Fruit fly (Drosophila melanogaster) whole organism, embryonic: ENCODE results near the gene RpS20.
A peak's percentile ranks its signal among the peaks of the same experiment; 100 is the strongest.

Source experiments
- ATbp ChIP-seq: fragments of 200-800 bp; sonication (Bioruptor generic); optimal IDR thresholded peaks from 2 replicates; lab custom pipeline; 2017; ENCODE audit warnings: missing biosample characterization, mild to moderate bottlenecking, missing genetic modification characterization, missing genetic modification reagents
- C15 ChIP-seq: fragments of 200-800 bp; sonication (Bioruptor generic); IDR thresholded peaks from 3 replicates; pipeline ENCODE4 v1.3.6; 2022; ENCODE audit warnings: missing biosample characterization, missing genetic modification characterization
- CG11398 ChIP-seq: fragments of 200-800 bp; sonication (Bioruptor generic); optimal IDR thresholded peaks from 2 replicates; lab custom pipeline; 2016; ENCODE audit warnings: missing biosample characterization, missing genetic modification characterization
- CG12071 ChIP-seq: fragments of 200-800 bp; sonication (Bioruptor generic); optimal IDR thresholded peaks from 3 replicates; lab custom pipeline; 2018; ENCODE audit warnings: missing biosample characterization, mild to moderate bottlenecking, missing genetic modification characterization
- CG13894 ChIP-seq: fragments of 200-800 bp; sonication (Bioruptor generic); optimal IDR thresholded peaks from 3 replicates; lab custom pipeline; 2018; ENCODE audit warnings: missing biosample characterization, mild to moderate bottlenecking, missing genetic modification characterization, moderate library complexity
- CG17385 ChIP-seq: fragments of 200-800 bp; sonication (Bioruptor generic); optimal IDR thresholded peaks from 3 replicates; lab custom pipeline; 2018; ENCODE audit warnings: missing biosample characterization, mild to moderate bottlenecking, missing genetic modification characterization
- CG1792 ChIP-seq: fragments of 200-800 bp; sonication (Bioruptor generic); optimal IDR thresholded peaks from 2 replicates; lab custom pipeline; 2016; ENCODE audit warnings: missing biosample characterization, missing genetic modification characterization
- CG2712 ChIP-seq: fragments of 200-800 bp; optimal IDR thresholded peaks from 3 replicates; lab custom pipeline; 2019; ENCODE audit warnings: missing biosample characterization, mild to moderate bottlenecking, missing genetic modification characterization, moderate library complexity
- CG32772 ChIP-seq: fragments of 200-800 bp; sonication (Bioruptor generic); IDR thresholded peaks from 2 replicates; pipeline ENCODE4 v1.3.6; 2022; ENCODE audit warnings: missing biosample characterization, missing genetic modification characterization
- CG34376 ChIP-seq: fragments of 200-800 bp; sonication (Bioruptor generic); optimal IDR thresholded peaks from 2 replicates; lab custom pipeline; 2018; ENCODE audit warnings: missing biosample characterization, mild to moderate bottlenecking, missing genetic modification characterization
- CG4282 ChIP-seq: fragments of 200-800 bp; sonication (Bioruptor generic); optimal IDR thresholded peaks from 2 replicates; lab custom pipeline; 2016; ENCODE audit warnings: missing biosample characterization, missing genetic modification characterization
- CG8924 ChIP-seq: fragments of 200-800 bp; optimal IDR thresholded peaks from 3 replicates; lab custom pipeline; 2019; ENCODE audit warnings: missing biosample characterization, mild to moderate bottlenecking, missing genetic modification characterization, moderate library complexity
- CHES-1-like ChIP-seq: fragments of 200-800 bp; sonication (Bioruptor generic); optimal IDR thresholded peaks from 2 replicates; lab custom pipeline; 2016; ENCODE audit warnings: missing biosample characterization, missing genetic modification characterization
- E2f2 ChIP-seq: fragments of 200-800 bp; sonication (Bioruptor generic); IDR thresholded peaks from 2 replicates; pipeline ENCODE4 v1.3.6; 2022; ENCODE audit warnings: missing biosample characterization, missing genetic modification characterization
- Eip74EF ChIP-seq, 2 experiments: fragments of 200-800 bp in 1 of 2; fragments of >200 bp in 1 of 2; sonication (Bioruptor generic) in 1 of 2; optimal IDR thresholded peaks; 2 replicates each; lab custom pipeline; 2017 to 2019; ENCODE audit warnings: missing biosample characterization in 2 of 2, missing genetic modification characterization in 2 of 2, mild to moderate bottlenecking in 1 of 2, moderate library complexity in 1 of 2
- Fer3 ChIP-seq: fragments of 200-800 bp; sonication (Bioruptor generic); optimal IDR thresholded peaks from 2 replicates; lab custom pipeline; 2018; ENCODE audit warnings: missing biosample characterization, mild to moderate bottlenecking, missing genetic modification characterization, moderate library complexity
- HLH4C ChIP-seq: fragments of 200-800 bp; sonication (Bioruptor generic); IDR thresholded peaks from 3 replicates; pipeline ENCODE4 v1.3.6; 2022; ENCODE audit warnings: missing biosample characterization, missing genetic modification characterization; ENCODE audit not compliant: partially characterized antibody
- HmgZ ChIP-seq: fragments of 200-800 bp; sonication (Bioruptor generic); optimal IDR thresholded peaks from 2 replicates; lab custom pipeline; 2018; ENCODE audit warnings: missing biosample characterization, mild to moderate bottlenecking, missing genetic modification characterization
- Hr3 ChIP-seq: fragments of 200-800 bp; sonication (Bioruptor generic); optimal IDR thresholded peaks from 3 replicates; lab custom pipeline; 2016; ENCODE audit warnings: missing biosample characterization, missing genetic modification characterization
- Hr39 ChIP-seq: fragments of >200 bp; optimal IDR thresholded peaks from 2 replicates; lab custom pipeline; 2017
- Kr ChIP-seq: fragments of 200-800 bp; sonication (Bioruptor generic); optimal IDR thresholded peaks from 2 replicates; lab custom pipeline; 2017; ENCODE audit warnings: missing biosample characterization, mild to moderate bottlenecking, missing genetic modification characterization
- Med ChIP-seq: fragments of 200-800 bp; sonication (Bioruptor generic); peaks from one replicate; lab custom pipeline; 2016; ENCODE audit warnings: missing biosample characterization, missing genetic modification characterization, mild to moderate bottlenecking, inconsistent platforms, moderate library complexity
- NC2β ChIP-seq: fragments of 200-800 bp; sonication (Bioruptor generic); optimal IDR thresholded peaks from 2 replicates; lab custom pipeline; 2016; ENCODE audit warnings: missing biosample characterization, missing genetic modification characterization
- PHDP ChIP-seq: fragments of 200-800 bp; sonication (Bioruptor generic); optimal IDR thresholded peaks from 3 replicates; lab custom pipeline; 2018; ENCODE audit warnings: missing biosample characterization, mild to moderate bottlenecking, missing genetic modification characterization, moderate library complexity
- Scr ChIP-seq: fragments of 200-800 bp; sonication (Bioruptor generic); IDR thresholded peaks from 2 replicates; pipeline ENCODE4 v1.3.6; 2022; ENCODE audit warnings: missing biosample characterization, missing genetic modification characterization; ENCODE audit not compliant: partially characterized antibody
- Xbp1 ChIP-seq: fragments of 200-800 bp; sonication (Bioruptor generic); optimal IDR thresholded peaks from 3 replicates; lab custom pipeline; 2016; ENCODE audit warnings: missing biosample characterization, mild to moderate bottlenecking, missing genetic modification characterization
- ase ChIP-seq: fragments of 200-800 bp; sonication (Bioruptor generic); IDR thresholded peaks from 3 replicates; pipeline ENCODE4 v1.3.6; 2022; ENCODE audit warnings: missing biosample characterization, missing genetic modification characterization
- bsh ChIP-seq, 2 experiments: fragments of 200-800 bp; sonication (Bioruptor generic); optimal IDR thresholded peaks; 2 replicates each; lab custom pipeline; 2017 to 2018; ENCODE audit warnings: mild to moderate bottlenecking in 2 of 2, missing biosample characterization in 2 of 2, missing genetic modification characterization in 2 of 2, moderate library complexity in 1 of 2
- ci ChIP-seq: fragments of 200-800 bp; sonication (Bioruptor generic); IDR thresholded peaks from 3 replicates; pipeline ENCODE4 v1.3.6; 2022; ENCODE audit warnings: missing biosample characterization, missing genetic modification characterization
- crol ChIP-seq: fragments of 200-800 bp; sonication (Bioruptor generic); IDR thresholded peaks from 2 replicates; pipeline ENCODE4 v1.3.6; 2022; ENCODE audit warnings: missing biosample characterization, missing genetic modification characterization
- gem ChIP-seq: fragments of 200-800 bp; sonication (Bioruptor generic); optimal IDR thresholded peaks from 2 replicates; lab custom pipeline; 2019; ENCODE audit warnings: missing biosample characterization, mild to moderate bottlenecking, missing genetic modification characterization, moderate library complexity
- gro ChIP-seq: fragments of 200-800 bp; sonication (Bioruptor generic); optimal IDR thresholded peaks from 2 replicates; lab custom pipeline; 2016; ENCODE audit warnings: missing biosample characterization, missing genetic modification characterization
- gsb-n ChIP-seq: fragments of 200-800 bp; sonication (Bioruptor generic); optimal IDR thresholded peaks from 3 replicates; lab custom pipeline; 2018; ENCODE audit warnings: missing biosample characterization, mild to moderate bottlenecking, missing genetic modification characterization
- kah ChIP-seq: fragments of 200-800 bp; sonication (Bioruptor generic); optimal IDR thresholded peaks from 2 replicates; lab custom pipeline; 2018; ENCODE audit warnings: missing biosample characterization, mild to moderate bottlenecking, missing genetic modification characterization
- kay ChIP-seq: fragments of 200-800 bp; sonication (Bioruptor generic); optimal IDR thresholded peaks from 2 replicates; lab custom pipeline; 2016; ENCODE audit warnings: missing biosample characterization, missing genetic modification characterization
- knrl ChIP-seq: fragments of 200-800 bp; sonication (Bioruptor generic); IDR thresholded peaks from 3 replicates; pipeline ENCODE4 v1.3.6; 2022; ENCODE audit warnings: missing biosample characterization, missing genetic modification characterization; ENCODE audit not compliant: partially characterized antibody
- mld ChIP-seq: fragments of 200-800 bp; sonication (Bioruptor generic); IDR thresholded peaks from 3 replicates; pipeline ENCODE4 v1.3.6; 2022; ENCODE audit warnings: missing biosample characterization, missing genetic modification characterization; ENCODE audit not compliant: partially characterized antibody
- p53 ChIP-seq: fragments of 200-800 bp; sonication (Bioruptor generic); optimal IDR thresholded peaks from 2 replicates; lab custom pipeline; 2016; ENCODE audit warnings: missing biosample characterization, missing genetic modification characterization
- pho ChIP-seq: fragments of 200-800 bp; sonication (Bioruptor generic); optimal IDR thresholded peaks from 2 replicates; lab custom pipeline; 2016; ENCODE audit warnings: missing biosample characterization, missing genetic modification characterization
- phol ChIP-seq: fragments of 200-800 bp; sonication (Bioruptor generic); optimal IDR thresholded peaks from 3 replicates; lab custom pipeline; 2018; ENCODE audit warnings: missing biosample characterization, mild to moderate bottlenecking, missing genetic modification characterization, moderate library complexity
- pnt ChIP-seq: fragments of 200-800 bp; sonication (Bioruptor generic); optimal IDR thresholded peaks from 3 replicates; lab custom pipeline; 2016; ENCODE audit warnings: missing biosample characterization, missing genetic modification characterization
- prd ChIP-seq, 3 experiments: fragments of >200 bp in 2 of 3; fragments of 200-800 bp in 1 of 3; sonication (Bioruptor generic) in 1 of 3; optimal IDR thresholded peaks in 2 of 3; IDR thresholded peaks in 1 of 3; 2 replicates in 2 of 3; 3 replicates in 1 of 3; pipeline versions ENCODE4 v1.3.6 to Lab custom; 2017 to 2022; ENCODE audit warnings: missing biosample characterization in 1 of 3, missing genetic modification characterization in 1 of 3
- pros ChIP-seq: fragments of 200-800 bp; sonication (Bioruptor generic); optimal IDR thresholded peaks from 3 replicates; lab custom pipeline; 2019; ENCODE audit warnings: missing biosample characterization, mild to moderate bottlenecking, missing genetic modification characterization, moderate library complexity
- scrt ChIP-seq: fragments of 200-800 bp; sonication (Bioruptor generic); optimal IDR thresholded peaks from 2 replicates; lab custom pipeline; 2018; ENCODE audit warnings: missing biosample characterization, mild to moderate bottlenecking, missing genetic modification characterization, moderate library complexity
- sim ChIP-seq: fragments of 200-800 bp; sonication (Bioruptor generic); IDR thresholded peaks from 2 replicates; pipeline ENCODE4 v1.3.6; 2022; ENCODE audit warnings: missing biosample characterization, missing genetic modification characterization
- sna ChIP-seq: fragments of 200-800 bp; sonication (Bioruptor generic); IDR thresholded peaks from 2 replicates; pipeline ENCODE4 v1.3.6; 2022; ENCODE audit warnings: missing biosample characterization, missing genetic modification characterization; ENCODE audit not compliant: partially characterized antibody
- so ChIP-seq: fragments of 200-800 bp; sonication (Bioruptor generic); IDR thresholded peaks from 3 replicates; pipeline ENCODE4 v1.3.6; 2022; ENCODE audit warnings: missing biosample characterization, missing genetic modification characterization
- twi ChIP-seq: fragments of 200-800 bp; optimal IDR thresholded peaks from 2 replicates; lab custom pipeline; 2019; ENCODE audit warnings: missing biosample characterization, mild to moderate bottlenecking, missing genetic modification characterization, moderate library complexity
- zen ChIP-seq: fragments of 200-800 bp; sonication (Bioruptor generic); optimal IDR thresholded peaks from 3 replicates; lab custom pipeline; 2018; ENCODE audit warnings: missing biosample characterization, mild to moderate bottlenecking, missing genetic modification characterization, moderate library complexity

The RpS20 gene

DNA sequence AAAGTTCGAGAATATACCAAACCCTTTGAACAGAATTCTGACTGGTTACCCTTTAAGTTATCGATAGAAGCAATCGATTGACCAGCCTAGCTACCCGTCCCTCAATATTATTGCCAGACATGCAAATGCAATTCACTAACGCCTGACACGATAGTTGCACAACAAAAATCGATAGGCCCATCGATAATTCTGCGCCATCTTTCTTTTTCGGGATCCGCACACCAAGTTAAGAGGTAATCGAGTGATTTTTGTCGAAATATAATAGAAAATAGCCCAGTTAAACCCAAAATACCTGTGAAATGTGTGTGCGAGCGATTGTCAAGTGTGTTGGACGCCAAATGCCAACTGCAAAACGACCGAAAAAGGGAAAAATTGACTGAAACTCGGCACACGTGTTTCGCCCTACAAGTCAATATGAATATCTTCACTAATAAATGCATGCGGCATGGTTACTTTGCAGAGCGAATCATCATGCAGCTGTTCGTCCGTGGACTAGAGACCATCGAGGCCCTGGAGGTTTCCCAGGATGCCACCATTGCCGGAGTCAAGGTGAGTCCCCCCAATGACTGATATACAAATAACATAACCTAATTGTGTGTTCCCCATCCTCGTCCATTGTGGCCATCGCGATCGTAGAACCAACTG, 28.5 kb downstream of the RpS20 start, which contains the start of gene RpS30 (continued):
- TF ChIP-seq gro (GFP tag; lab: Kevin White, UChicago), result peak; percentile 70
- TF ChIP-seq pho (GFP tag; lab: Kevin White, UChicago), result peak; percentile 45
- peak; percentile 91 for TF ChIP-seq sna (GFP tag; lab: Robert Waterston, UW)
- peak; percentile 36 for TF ChIP-seq CG13894 (tag; lab: Kevin White, UChicago)
- TF ChIP-seq p53 (GFP tag; lab: Kevin White, UChicago), result peak; percentile 52
- TF ChIP-seq Hr39 (lab: Kevin White, UChicago), result no peak
- TF ChIP-seq crol, result no peak
- TF ChIP-seq twi (tag; lab: Kevin White, UChicago), result peak; percentile 38
- peak; percentile 17 for TF ChIP-seq CG4282 (GFP tag; lab: Kevin White, UChicago)
- TF ChIP-seq kay, result no peak
- peak; percentile 95 for TF ChIP-seq Scr (GFP tag; lab: Robert Waterston, UW)
- TF ChIP-seq Hr3 (GFP tag; lab: Kevin White, UChicago), result no peak
- peak; percentile 57 for TF ChIP-seq CHES-1-like (GFP tag; lab: Kevin White, UChicago)
- TF ChIP-seq NC2β (GFP tag; lab: Kevin White, UChicago), result peak; percentile 76
- no peak for TF ChIP-seq CG12071 (GFP tag; lab: Kevin White, UChicago)
- peak; percentile 86 for TF ChIP-seq Kr (GFP tag; lab: Kevin White, UChicago)
- peak; percentile 44 for TF ChIP-seq CG34376 (GFP tag; lab: Kevin White, UChicago)
- TF ChIP-seq sim, result no peak
- peak; percentile 93 for TF ChIP-seq Med (GFP tag; lab: Kevin White, UChicago)
- peak; percentile 81 for TF ChIP-seq HmgZ (tag; lab: Kevin White, UChicago)
- no peak for TF ChIP-seq pnt (GFP tag; lab: Kevin White, UChicago)
- TF ChIP-seq prd (optimal IDR thresholded peaks at IDR 0.05; lab: Kevin White, UChicago), result no peak
- TF ChIP-seq prd (GFP tag; IDR thresholded peaks at IDR 0.05; lab: Robert Waterston, UW), result 0 out of 3 replicates have a peak, but pooled peaks have one; percentile 8
- TF ChIP-seq so, result no peak
- TF ChIP-seq ci, result peak; percentile 42; the same call in 2 of the 3 replicates
- TF ChIP-seq Eip74EF (GFP tag; optimal IDR thresholded peaks at IDR 0.05; lab: Kevin White, UChicago), result peak in 1 of 2 experiments; percentile 4
- TF ChIP-seq pros (GFP tag; lab: Kevin White, UChicago), result no peak
- peak; percentile 27 for TF ChIP-seq Fer3 (tag; lab: Kevin White, UChicago)
- peak in 1 of 2 experiments; percentile 36 for TF ChIP-seq bsh (GFP tag; optimal IDR thresholded peaks at IDR 0.05; lab: Kevin White, UChicago)
- TF ChIP-seq CG8924, result peak; percentile 46
- TF ChIP-seq C15, result no peak
- no peak for TF ChIP-seq ATbp (GFP tag; lab: Kevin White, UChicago)
- peak; percentile 12 for TF ChIP-seq scrt (GFP tag; lab: Kevin White, UChicago)
- peak; percentile 21 for TF ChIP-seq gsb-n (tag; lab: Kevin White, UChicago)
- peak; percentile 81; the same call in 2 of the 3 replicates for TF ChIP-seq mld (GFP tag; lab: Robert Waterston, UW)
- TF ChIP-seq CG17385, result no peak
- TF ChIP-seq CG32772, result no peak
- no peak for TF ChIP-seq gem (tag; lab: Kevin White, UChicago)
- peak; percentile 49 for TF ChIP-seq Xbp1 (GFP tag; lab: Kevin White, UChicago)
- TF ChIP-seq E2f2, result peak; percentile 61
- TF ChIP-seq knrl (GFP tag; lab: Robert Waterston, UW), result peak; percentile 96
- TF ChIP-seq kah, result no peak
- peak; percentile 71 for TF ChIP-seq CG2712
- TF ChIP-seq HLH4C (GFP tag; lab: Robert Waterston, UW), result peak; percentile 96
- TF ChIP-seq phol (tag; lab: Kevin White, UChicago), result peak; percentile 100
- TF ChIP-seq zen (tag; lab: Kevin White, UChicago), result peak; percentile 64
- peak; percentile 15 for TF ChIP-seq CG11398 (GFP tag; lab: Kevin White, UChicago)
- peak; percentile 41 for TF ChIP-seq CG1792 (GFP tag; lab: Kevin White, UChicago)
- no peak for TF ChIP-seq ase
- TF ChIP-seq PHDP (tag; lab: Kevin White, UChicago), result peak; percentile 55
